Worm (Caenorhabditis elegans): Measurements from ENCODE around the gene gcy-21.
"Not testable (repeated sequence)": the region's sequence is repeated elsewhere in the genome, so short reads cannot be mapped to it uniquely, and the experiment has no call there.

The gcy-21 gene

DNA sequence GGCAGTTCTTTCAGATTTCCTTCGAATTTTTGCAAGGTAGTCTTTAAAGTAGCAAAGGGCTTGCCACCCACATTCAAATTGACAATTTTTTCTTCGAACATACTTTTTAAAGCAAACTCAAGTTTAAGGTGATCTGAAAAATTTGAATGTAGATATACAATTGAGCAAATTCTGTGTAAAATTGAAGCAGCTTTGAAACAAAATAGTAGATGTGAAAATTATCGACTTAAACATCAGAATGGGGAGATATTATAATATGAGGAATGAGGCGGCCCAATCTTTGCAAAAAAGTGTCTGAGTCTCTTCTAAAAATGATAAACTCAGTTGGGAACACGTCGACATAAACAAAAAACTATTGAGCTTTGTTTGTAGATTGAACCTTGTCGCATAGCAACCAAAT is 15.0 kb upstream of the gcy-21 start, which contains the start of gene F22E5.11:
Gene F22E5.11 (minus strand): TSS at position 101 of the 400 bp plus-strand sequence.
- no peak for TF ChIP-seq sptf-1 (tag; optimal IDR thresholded peaks at IDR 0.05)
- no peak for TF ChIP-seq bed-3 (GFP tag; optimal IDR thresholded peaks at IDR 0.05)
- no peak for TF ChIP-seq lin-32 (GFP tag; optimal IDR thresholded peaks at IDR 0.05)
- no peak for TF ChIP-seq lin-13 (tag; optimal IDR thresholded peaks at IDR 0.05)
- no peak for TF ChIP-seq cnd-1 (tag; optimal IDR thresholded peaks at IDR 0.05)
- TF ChIP-seq snpc-4 (tag; optimal IDR thresholded peaks at IDR 0.05) = no peak
- no peak for TF ChIP-seq mls-2 (tag; optimal IDR thresholded peaks at IDR 0.05)
- no peak for TF ChIP-seq mep-1 (tag; optimal IDR thresholded peaks at IDR 0.05)

DNA sequence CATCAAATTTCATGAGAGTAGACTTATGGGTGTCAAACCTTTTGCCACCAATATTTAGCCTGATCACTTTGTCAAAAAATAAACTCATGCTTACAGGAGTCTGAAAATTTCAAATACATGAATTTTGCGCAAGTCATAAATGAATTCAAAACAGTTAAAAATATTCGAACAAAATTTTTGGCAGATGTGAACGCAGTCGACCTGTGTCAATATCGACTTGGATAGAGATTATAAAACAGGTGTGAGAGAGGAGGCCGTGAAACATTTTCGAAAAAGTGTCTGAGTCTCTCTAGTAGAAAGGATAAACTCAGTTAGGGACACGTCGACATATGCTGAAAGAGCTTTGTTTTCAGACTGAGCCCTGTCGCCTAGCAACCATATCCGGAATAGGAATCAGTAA is 12.7 kb upstream of the gcy-21 start, which contains the start of gene F22E5.12:
Gene F22E5.12 (minus strand): TSS at position 101 of the 400 bp plus-strand sequence.
- not testable (repeated sequence) for TF ChIP-seq lsy-2, snpc-4, nhr-76 (tag; optimal IDR thresholded peaks at IDR 0.05)

DNA sequence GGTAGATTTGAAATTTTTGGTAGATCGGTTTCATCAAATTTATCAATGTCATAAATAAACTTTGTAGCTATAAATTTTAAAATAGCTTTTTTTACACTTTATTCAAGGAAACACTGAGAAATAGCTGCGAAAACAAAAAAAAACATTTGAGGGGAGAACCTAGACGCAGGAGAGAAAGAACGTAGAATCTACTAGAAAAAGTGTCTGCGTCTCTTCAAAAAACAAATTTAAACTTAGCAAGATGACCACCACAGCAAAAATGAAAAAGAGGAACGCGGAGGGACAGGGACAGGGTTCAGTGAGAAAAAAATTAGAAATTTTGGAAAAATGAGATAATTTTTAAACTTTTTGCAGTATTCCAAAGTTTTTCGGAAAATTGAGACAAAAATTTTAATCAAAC is 10.4 kb upstream of the gcy-21 start:
- TF ChIP-seq pha-4 (tag; optimal IDR thresholded peaks at IDR 0.05) (no peak), ceh-83 (GFP tag; optimal IDR thresholded peaks at IDR 0.05) (no peak), mls-2 (tag; optimal IDR thresholded peaks at IDR 0.05) (no peak), nhr-76 (tag; optimal IDR thresholded peaks at IDR 0.05) (no peak), nhr-28 (tag; optimal IDR thresholded peaks at IDR 0.05) (no peak), sptf-1 (tag; optimal IDR thresholded peaks at IDR 0.05) (no peak), nhr-12 (tag; optimal IDR thresholded peaks at IDR 0.05) (no peak), bed-3 (GFP tag; optimal IDR thresholded peaks at IDR 0.05) (no peak), ceh-39 (tag; optimal IDR thresholded peaks at IDR 0.05) (no peak), mab-5 (tag; optimal IDR thresholded peaks at IDR 0.05) (no peak), flh-1 (GFP tag; optimal IDR thresholded peaks at IDR 0.05) (no peak), tbx-8 (GFP tag; optimal IDR thresholded peaks at IDR 0.05) (no peak), ces-1 (GFP tag; optimal IDR thresholded peaks at IDR 0.05) (no peak), M03D4.4 (tag; optimal IDR thresholded peaks at IDR 0.05) (no peak), unc-120 (tag; optimal IDR thresholded peaks at IDR 0.05; ENCODE audit: poor library complexity, severe bottlenecking) (no peak), mep-1 (tag; optimal IDR thresholded peaks at IDR 0.05) (no peak), lin-13 (tag; optimal IDR thresholded peaks at IDR 0.05) (no peak), elt-3 (tag; optimal IDR thresholded peaks at IDR 0.05) (no peak), hlh-1 (tag; optimal IDR thresholded peaks at IDR 0.05) (no peak), ceh-43 (GFP tag; optimal IDR thresholded peaks at IDR 0.05) (no peak)

DNA sequence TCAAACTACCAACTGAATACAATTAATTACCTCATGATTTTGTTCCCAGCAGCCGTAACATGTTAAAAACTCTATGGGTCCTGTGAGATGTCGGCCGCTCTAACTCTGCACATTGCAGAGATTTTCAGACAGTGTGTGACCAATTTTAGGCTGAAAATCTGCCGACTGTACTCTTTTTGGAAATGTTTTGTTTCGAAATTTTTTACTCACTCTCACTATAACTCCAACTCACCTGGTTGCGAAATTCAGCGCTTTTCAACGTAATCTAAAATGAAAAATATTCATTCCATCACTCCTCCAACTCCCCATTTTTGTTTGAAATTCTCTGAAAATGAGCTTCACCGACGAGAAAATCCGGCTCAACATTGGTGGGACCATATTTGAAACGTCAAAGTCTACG is 9.9 kb upstream of the gcy-21 start, which contains the start of the genes F22E5.13 and F22E5.6:
Gene F22E5.13 (minus strand): TSS at position 101 of the 400 bp plus-strand sequence.
Gene F22E5.6 (plus strand): TSS at position 297 of the 400 bp plus-strand sequence.
- TF ChIP-seq lin-13 (tag; optimal IDR thresholded peaks at IDR 0.05) (no peak), mep-1 (tag; optimal IDR thresholded peaks at IDR 0.05) (no peak), ceh-83 (GFP tag; optimal IDR thresholded peaks at IDR 0.05) (no peak), elt-3 (tag; optimal IDR thresholded peaks at IDR 0.05) (no peak), pha-4 (tag; optimal IDR thresholded peaks at IDR 0.05) (no peak), sptf-1 (tag; optimal IDR thresholded peaks at IDR 0.05) (no peak), unc-62 (GFP tag; optimal IDR thresholded peaks at IDR 0.05) (no peak), M03D4.4 (tag; optimal IDR thresholded peaks at IDR 0.05) (no peak), lsy-2 (tag; optimal IDR thresholded peaks at IDR 0.05) (no peak)

DNA sequence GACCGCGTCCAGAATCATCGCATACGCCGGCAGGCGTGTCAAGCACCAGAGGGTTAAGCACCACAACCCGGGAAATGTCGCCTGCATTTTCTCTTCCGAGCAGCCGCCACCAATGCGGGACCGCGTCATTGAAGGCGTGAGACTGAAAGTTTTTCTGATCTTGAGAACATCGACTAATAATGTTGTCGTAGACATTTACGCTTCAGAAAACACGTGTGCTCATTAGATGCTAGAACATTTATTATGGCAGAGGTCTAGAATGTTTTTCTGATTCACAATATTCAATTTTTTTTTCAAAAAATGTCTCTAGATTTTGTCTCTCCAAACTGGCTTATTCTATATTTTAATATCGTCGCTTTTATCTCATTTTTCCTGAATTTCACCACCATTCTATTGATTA is 2.9 kb upstream of the gcy-21 start, which contains the start of gene sri-47:
Gene sri-47 (plus strand): TSS at position 301 of the 400 bp plus-strand sequence.
- TF ChIP-seq sem-2 (GFP tag; optimal IDR thresholded peaks at IDR 0.05) (no peak), lsy-2 (tag; optimal IDR thresholded peaks at IDR 0.05) (no peak), ceh-39 (tag; optimal IDR thresholded peaks at IDR 0.05) (no peak), elt-1 (tag; optimal IDR thresholded peaks at IDR 0.05; ENCODE audit: borderline replicate concordance, insufficient read depth) (no peak), sptf-1 (tag; optimal IDR thresholded peaks at IDR 0.05) (no peak), blmp-1 (tag; optimal IDR thresholded peaks at IDR 0.05) (no peak), nhr-2 (tag; optimal IDR thresholded peaks at IDR 0.05) (no peak), nhr-28 (tag; optimal IDR thresholded peaks at IDR 0.05) (no peak), nhr-12 (tag; optimal IDR thresholded peaks at IDR 0.05) (no peak), flh-1 (GFP tag; optimal IDR thresholded peaks at IDR 0.05) (no peak), unc-62 (GFP tag; optimal IDR thresholded peaks at IDR 0.05) (no peak), hlh-1 (tag; optimal IDR thresholded peaks at IDR 0.05) (no peak), M03D4.4 (tag; optimal IDR thresholded peaks at IDR 0.05) (no peak)

Measured in whole organism, mixed stage, embryonic.